Fruit fly (Drosophila melanogaster) whole organism, embryonic: Measurements from ENCODE around the gene dpr20.

Experiments used
- BEAF-32 ChIP-seq: fragments of 200-800 bp; sonication (Bioruptor generic); optimal IDR thresholded peaks from 3 replicates; lab custom pipeline; 2017; ENCODE audit warnings: missing biosample characterization, missing genetic modification characterization, mild to moderate bottlenecking, moderate library complexity, missing genetic modification reagents
- Bdp1 ChIP-seq: fragments of 200-800 bp; sonication (Bioruptor generic); optimal IDR thresholded peaks from 3 replicates; lab custom pipeline; 2016; ENCODE audit warnings: missing biosample characterization, missing genetic modification characterization
- CG10267 ChIP-seq: fragments of 200-800 bp; sonication (Bioruptor generic); optimal IDR thresholded peaks from 2 replicates; lab custom pipeline; 2018; ENCODE audit warnings: missing biosample characterization, mild to moderate bottlenecking, missing genetic modification characterization, moderate library complexity
- CG10321 ChIP-seq: fragments of 200-800 bp; sonication (Bioruptor generic); IDR thresholded peaks from 2 replicates; pipeline ENCODE4 v1.3.6; 2022; ENCODE audit warnings: missing biosample characterization, missing genetic modification characterization
- CG11456 ChIP-seq: fragments of 200-800 bp; sonication (Bioruptor generic); IDR thresholded peaks from 3 replicates; pipeline ENCODE4 v1.3.6; 2022; ENCODE audit warnings: missing biosample characterization, missing genetic modification characterization
- CG14441 ChIP-seq: fragments of 200-800 bp; sonication (Bioruptor generic); IDR thresholded peaks from 2 replicates; pipeline ENCODE4 v1.3.6; 2022; ENCODE audit warnings: missing biosample characterization, missing genetic modification characterization
- CG14860 ChIP-seq: fragments of 200-800 bp; sonication (Bioruptor generic); IDR thresholded peaks from 3 replicates; pipeline ENCODE4 v1.3.6; 2022; ENCODE audit warnings: missing biosample characterization, missing genetic modification characterization; ENCODE audit not compliant: partially characterized antibody
- CG15696 ChIP-seq: fragments of 200-800 bp; sonication (Bioruptor generic); optimal IDR thresholded peaks from 2 replicates; lab custom pipeline; 2019; ENCODE audit warnings: missing biosample characterization, mild to moderate bottlenecking, missing genetic modification characterization, moderate library complexity
- CG16813 ChIP-seq: fragments of 200-800 bp; sonication (Bioruptor generic); IDR thresholded peaks from 3 replicates; pipeline ENCODE4 v1.3.6; 2022; ENCODE audit warnings: missing biosample characterization, missing genetic modification characterization; ENCODE audit not compliant: partially characterized antibody
- CG16863 ChIP-seq: fragments of 200-800 bp; sonication (Bioruptor generic); optimal IDR thresholded peaks from 3 replicates; lab custom pipeline; 2016; ENCODE audit warnings: missing biosample characterization, missing genetic modification characterization
- CG17802 ChIP-seq: fragments of 200-800 bp; sonication (Bioruptor generic); optimal IDR thresholded peaks from 2 replicates; lab custom pipeline; 2018; ENCODE audit warnings: missing biosample characterization, mild to moderate bottlenecking, missing genetic modification characterization, moderate library complexity
- CG2116 ChIP-seq: fragments of 200-800 bp; sonication (Bioruptor generic); optimal IDR thresholded peaks from 3 replicates; lab custom pipeline; 2018; ENCODE audit warnings: missing biosample characterization, mild to moderate bottlenecking, missing genetic modification characterization
- CG2875 ChIP-seq: fragments of 200-800 bp; sonication (Bioruptor generic); optimal IDR thresholded peaks from 2 replicates; lab custom pipeline; 2017; ENCODE audit warnings: missing biosample characterization, mild to moderate bottlenecking, missing genetic modification characterization, missing genetic modification reagents
- CG2889 ChIP-seq: fragments of 200-800 bp; sonication (Bioruptor generic); IDR thresholded peaks from 3 replicates; pipeline ENCODE4 v1.3.6; 2022; ENCODE audit warnings: missing biosample characterization, missing genetic modification characterization
- CG32772 ChIP-seq: fragments of 200-800 bp; sonication (Bioruptor generic); IDR thresholded peaks from 2 replicates; pipeline ENCODE4 v1.3.6; 2022; ENCODE audit warnings: missing biosample characterization, missing genetic modification characterization
- CG33557 ChIP-seq: fragments of 200-800 bp; sonication (Bioruptor generic); optimal IDR thresholded peaks from 2 replicates; lab custom pipeline; 2019; ENCODE audit warnings: missing biosample characterization, mild to moderate bottlenecking, missing genetic modification characterization, moderate library complexity
- CG3726 ChIP-seq: fragments of 200-800 bp; sonication (Bioruptor generic); IDR thresholded peaks from 3 replicates; pipeline ENCODE4, ENCODE4 v1.3.6; 2022; ENCODE audit warnings: missing biosample characterization, missing genetic modification characterization
- CG4328 ChIP-seq: fragments of 200-800 bp; sonication (Bioruptor generic); optimal IDR thresholded peaks from 3 replicates; lab custom pipeline; 2017; ENCODE audit warnings: missing biosample characterization, missing genetic modification reagents, missing genetic modification characterization
- CG4424 ChIP-seq: fragments of 200-800 bp; sonication (Bioruptor generic); optimal IDR thresholded peaks from 3 replicates; lab custom pipeline; 2016; ENCODE audit warnings: missing biosample characterization, missing genetic modification characterization
- CG4730 ChIP-seq: fragments of 200-800 bp; sonication (Bioruptor generic); IDR thresholded peaks from 2 replicates; pipeline ENCODE4 v1.3.6; 2022; ENCODE audit warnings: missing biosample characterization, missing genetic modification characterization
- CG6765 ChIP-seq: fragments of 200-800 bp; sonication (Bioruptor generic); optimal IDR thresholded peaks from 3 replicates; lab custom pipeline; 2017; ENCODE audit warnings: missing biosample characterization, mild to moderate bottlenecking, missing genetic modification characterization
- CG6791 ChIP-seq: fragments of 200-800 bp; sonication (Bioruptor generic); IDR thresholded peaks from 3 replicates; pipeline ENCODE4 v1.3.6; 2022; ENCODE audit warnings: missing biosample characterization, missing genetic modification characterization; ENCODE audit not compliant: partially characterized antibody
- CG6854 ChIP-seq: fragments of 200-800 bp; sonication (Bioruptor generic); optimal IDR thresholded peaks from 3 replicates; lab custom pipeline; 2017; ENCODE audit warnings: missing biosample characterization, mild to moderate bottlenecking, missing genetic modification characterization
- D ChIP-seq, 2 experiments: fragments of 200-800 bp in 1 of 2; fragments of >200 bp in 1 of 2; sonication (Bioruptor generic) in 1 of 2; optimal IDR thresholded peaks; 2 replicates in 1 of 2; 3 replicates in 1 of 2; lab custom pipeline; 2017; ENCODE audit warnings: mild to moderate bottlenecking in 1 of 2, missing biosample characterization in 1 of 2, missing genetic modification characterization in 1 of 2, missing genetic modification reagents in 1 of 2
- Dip2 ChIP-seq: fragments of 200-800 bp; sonication (Bioruptor generic); IDR thresholded peaks from 2 replicates; pipeline ENCODE4 v1.3.6; 2022; ENCODE audit warnings: missing biosample characterization, missing genetic modification characterization
- Drgx ChIP-seq: fragments of 200-800 bp; sonication (Bioruptor generic); IDR thresholded peaks from 2 replicates; pipeline ENCODE4 v1.3.6; 2022; ENCODE audit warnings: missing biosample characterization, missing genetic modification characterization
- Eip74EF ChIP-seq, 2 experiments: fragments of 200-800 bp in 1 of 2; fragments of >200 bp in 1 of 2; sonication (Bioruptor generic) in 1 of 2; optimal IDR thresholded peaks; 2 replicates each; lab custom pipeline; 2017 to 2019; ENCODE audit warnings: missing biosample characterization in 2 of 2, missing genetic modification characterization in 2 of 2, mild to moderate bottlenecking in 1 of 2, moderate library complexity in 1 of 2
- Hmr ChIP-seq: fragments of 200-800 bp; sonication (Bioruptor generic); optimal IDR thresholded peaks from 3 replicates; lab custom pipeline; 2017; ENCODE audit warnings: mild to moderate bottlenecking, missing biosample characterization, missing genetic modification reagents, missing genetic modification characterization
- MTF-1 ChIP-seq: fragments of 200-800 bp; sonication (Bioruptor generic); optimal IDR thresholded peaks from 2 replicates; lab custom pipeline; 2018; ENCODE audit warnings: missing biosample characterization, mild to moderate bottlenecking, missing genetic modification characterization, borderline replicate concordance
- Nf-YA ChIP-seq: fragments of 200-800 bp; sonication (Bioruptor generic); IDR thresholded peaks from 2 replicates; pipeline ENCODE4 v1.3.6; 2022; ENCODE audit warnings: missing biosample characterization, missing genetic modification characterization
- NfI ChIP-seq: fragments of 200-800 bp; sonication (Bioruptor generic); optimal IDR thresholded peaks from 3 replicates; lab custom pipeline; 2018; ENCODE audit warnings: missing biosample characterization, mild to moderate bottlenecking, missing genetic modification characterization, moderate library complexity
- Oaz ChIP-seq: fragments of 200-800 bp; sonication (Bioruptor generic); IDR thresholded peaks from 2 replicates; pipeline ENCODE4 v1.3.6; 2022; ENCODE audit warnings: missing biosample characterization, missing genetic modification characterization
- Spps ChIP-seq: fragments of 200-800 bp; sonication (Bioruptor generic); optimal IDR thresholded peaks from 2 replicates; lab custom pipeline; 2018; ENCODE audit warnings: missing biosample characterization, mild to moderate bottlenecking, missing genetic modification characterization
- Vsx1 ChIP-seq: fragments of 200-800 bp; sonication (Bioruptor generic); optimal IDR thresholded peaks from 2 replicates; lab custom pipeline; 2017; ENCODE audit warnings: missing biosample characterization, mild to moderate bottlenecking, missing genetic modification characterization, missing genetic modification reagents
- bowl ChIP-seq: fragments of 200-800 bp; sonication (Bioruptor generic); IDR thresholded peaks from 2 replicates; pipeline ENCODE4 v1.3.6; 2022; ENCODE audit warnings: missing biosample characterization, missing genetic modification characterization
- esg ChIP-seq: fragments of 200-800 bp; sonication (Bioruptor generic); conservative IDR thresholded peaks from 2 replicates; pipeline ENCODE4 v1.3.6; 2022; ENCODE audit warnings: missing biosample characterization, missing genetic modification characterization
- gem ChIP-seq: fragments of 200-800 bp; sonication (Bioruptor generic); optimal IDR thresholded peaks from 2 replicates; lab custom pipeline; 2019; ENCODE audit warnings: missing biosample characterization, mild to moderate bottlenecking, missing genetic modification characterization, moderate library complexity
- gsb-n ChIP-seq: fragments of 200-800 bp; sonication (Bioruptor generic); optimal IDR thresholded peaks from 3 replicates; lab custom pipeline; 2018; ENCODE audit warnings: missing biosample characterization, mild to moderate bottlenecking, missing genetic modification characterization
- hbn ChIP-seq: fragments of 200-800 bp; sonication (Bioruptor generic); IDR thresholded peaks from 2 replicates; pipeline ENCODE4 v1.3.6; 2022; ENCODE audit warnings: missing biosample characterization, missing genetic modification characterization; ENCODE audit not compliant: partially characterized antibody
- insv ChIP-seq, 2 experiments: fragments of 200-800 bp; sonication (Bioruptor generic); optimal IDR thresholded peaks; 3 replicates each; lab custom pipeline; 2016 to 2018; ENCODE audit warnings: missing biosample characterization in 2 of 2, missing genetic modification characterization in 2 of 2
- kay ChIP-seq: fragments of 200-800 bp; sonication (Bioruptor generic); optimal IDR thresholded peaks from 2 replicates; lab custom pipeline; 2016; ENCODE audit warnings: missing biosample characterization, missing genetic modification characterization
- mld ChIP-seq: fragments of 200-800 bp; sonication (Bioruptor generic); IDR thresholded peaks from 3 replicates; pipeline ENCODE4 v1.3.6; 2022; ENCODE audit warnings: missing biosample characterization, missing genetic modification characterization; ENCODE audit not compliant: partially characterized antibody
- pros ChIP-seq: fragments of 200-800 bp; sonication (Bioruptor generic); optimal IDR thresholded peaks from 3 replicates; lab custom pipeline; 2019; ENCODE audit warnings: missing biosample characterization, mild to moderate bottlenecking, missing genetic modification characterization, moderate library complexity
- repo ChIP-seq: fragments of 200-800 bp; sonication (Bioruptor generic); optimal IDR thresholded peaks from 2 replicates; lab custom pipeline; 2016; ENCODE audit warnings: missing biosample characterization, missing genetic modification characterization
- scrt ChIP-seq: fragments of 200-800 bp; sonication (Bioruptor generic); optimal IDR thresholded peaks from 2 replicates; lab custom pipeline; 2018; ENCODE audit warnings: missing biosample characterization, mild to moderate bottlenecking, missing genetic modification characterization, moderate library complexity
- sqz ChIP-seq: fragments of 200-800 bp; sonication (Bioruptor generic); optimal IDR thresholded peaks from 3 replicates; lab custom pipeline; 2018; ENCODE audit warnings: missing biosample characterization, mild to moderate bottlenecking, missing genetic modification characterization
- sr ChIP-seq: fragments of 200-800 bp; sonication (Bioruptor generic); IDR thresholded peaks from 3 replicates; pipeline ENCODE4 v1.3.6; 2022; ENCODE audit warnings: missing biosample characterization, missing genetic modification characterization
- usp ChIP-seq: fragments of >200 bp; optimal IDR thresholded peaks from 2 replicates; lab custom pipeline; 2017; ENCODE audit warnings: missing biosample characterization, missing genetic modification characterization

Gene dpr20

DNA sequence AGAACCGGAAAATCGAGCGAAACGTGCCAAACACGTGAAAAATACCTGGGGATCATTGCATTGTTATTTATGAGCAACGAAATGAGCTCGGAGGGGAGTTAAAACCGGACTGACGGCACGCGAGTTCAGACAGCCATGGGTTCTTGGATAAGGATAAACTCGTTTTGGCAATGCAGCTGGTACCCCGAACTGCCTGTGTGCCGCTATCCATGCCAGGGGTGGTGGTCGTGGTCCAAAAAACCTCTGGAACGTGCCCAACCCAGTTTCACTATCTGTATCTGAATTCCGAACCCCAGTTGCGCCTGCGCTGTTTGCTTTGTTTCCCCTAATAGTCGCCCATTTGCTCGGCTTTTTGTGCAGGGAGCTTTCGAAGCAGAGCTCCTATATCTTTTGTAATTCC is 42.3 kb upstream of the dpr20 start (continued):
- TF ChIP-seq hbn (GFP tag; lab: Robert Waterston, UW) (no peak), Oaz (GFP tag; lab: Robert Waterston, UW) (no peak), esg (no peak), repo (GFP tag; lab: Kevin White, UChicago) (no peak), CG11456 (GFP tag; lab: Robert Waterston, UW) (no peak), NfI (GFP tag; lab: Kevin White, UChicago) (no peak), pros (GFP tag; lab: Kevin White, UChicago) (peak; percentile 61), Nf-YA (GFP tag; lab: Robert Waterston, UW) (no peak), CG6854 (GFP tag; lab: Kevin White, UChicago) (no peak), CG4328 (no peak), sr (GFP tag; lab: Robert Waterston, UW) (no peak), CG2875 (no peak), sqz (no peak), Hmr (GFP tag; lab: Kevin White, UChicago) (no peak), CG2116 (no peak), Drgx (no peak), CG14860 (no peak), gsb-n (tag; lab: Kevin White, UChicago) (peak; percentile 14), CG10267 (tag; lab: Kevin White, UChicago) (no peak), CG4730 (no peak), Spps (tag; lab: Kevin White, UChicago) (no peak), CG14441 (no peak), CG17802 (tag; lab: Kevin White, UChicago) (no peak), mld (GFP tag; lab: Robert Waterston, UW) (peak; percentile 57; the same call in 1 of the 3 replicates), CG4424 (no peak), MTF-1 (GFP tag; lab: Kevin White, UChicago) (no peak), gem (no peak), CG6791 (GFP tag; lab: Robert Waterston, UW) (peak; percentile 46; the same call in 1 of the 3 replicates)

- no peak for TF ChIP-seq kay
- no peak for TF ChIP-seq insv (GFP tag; optimal IDR thresholded peaks at IDR 0.05; lab: Kevin White, UChicago)
- no peak for TF ChIP-seq BEAF-32
- TF ChIP-seq, all 482 proteins: peak for 0
These were observed 40.0 kb upstream of the dpr20 start, which contains the start of gene CG34057 for dm6 chr3L:897080-897479. Gene CG34057 (plus strand): TSS chr3L:897380.

dm6 chr3L:895314-895980 is 38.4 kb upstream of the dpr20 start, which contains the start of gene CG34056:
Gene CG34056 (plus strand): TSS chr3L:895951.
- peak; percentile 87 for TF ChIP-seq bowl (GFP tag; lab: Robert Waterston, UW)
- peak; percentile 19 for TF ChIP-seq CG33557 (GFP tag; lab: Kevin White, UChicago)
- TF ChIP-seq CG6765 (GFP tag; lab: Kevin White, UChicago), result peak; percentile 84
- TF ChIP-seq CG3726 (GFP tag; lab: Robert Waterston, UW), result peak; percentile 87
- no peak for TF ChIP-seq CG16813 (GFP tag; lab: Robert Waterston, UW)
- peak; percentile 88 for TF ChIP-seq scrt (GFP tag; lab: Kevin White, UChicago)
- TF ChIP-seq usp, result no peak
- TF ChIP-seq CG10321 (GFP tag; lab: Robert Waterston, UW), result peak; percentile 60; the same call in 1 of the 2 replicates
- peak; percentile 55 for TF ChIP-seq Bdp1 (GFP tag; lab: Kevin White, UChicago)
- peak; percentile 95 for TF ChIP-seq CG32772 (GFP tag; lab: Robert Waterston, UW)
- TF ChIP-seq CG16863 (GFP tag; lab: Kevin White, UChicago), result peak; percentile 73
- peak; percentile 86 for TF ChIP-seq Vsx1
- peak; percentile 80 for TF ChIP-seq CG15696
- TF ChIP-seq Eip74EF (GFP tag; optimal IDR thresholded peaks at IDR 0.05; lab: Kevin White, UChicago), result peak in 1 of 2 experiments; percentile 93
- peak; percentile 95 for TF ChIP-seq CG14441
- peak; percentile 45; the same call in 1 of the 2 replicates for TF ChIP-seq Dip2 (GFP tag; lab: Robert Waterston, UW)
- TF ChIP-seq CG2889 (GFP tag; lab: Robert Waterston, UW), result peak; percentile 82; the same call in 2 of the 3 replicates
- no peak for TF ChIP-seq D (optimal IDR thresholded peaks at IDR 0.05; lab: Kevin White, UChicago)
- TF ChIP-seq D (GFP tag; optimal IDR thresholded peaks at IDR 0.05; lab: Kevin White, UChicago), result peak; percentile 91
